Fruit fly (Drosophila melanogaster) whole organism, prepupa: ENCODE results near the gene CG13950.
A peak's percentile ranks its signal among the peaks of the same experiment; 100 is the strongest.

Experiments used
- Blimp-1 ChIP-seq: fragments of 200-800 bp; sonication (Bioruptor generic); optimal IDR thresholded peaks from 3 replicates; lab custom pipeline; 2017; ENCODE audit warnings: missing biosample characterization, missing genetic modification characterization, mild to moderate bottlenecking, moderate library complexity, missing genetic modification reagents
- CG10631 ChIP-seq: fragments of 200-800 bp; sonication (Bioruptor generic); optimal IDR thresholded peaks from 2 replicates; lab custom pipeline; 2016; ENCODE audit warnings: missing biosample characterization, missing genetic modification characterization
- CG10669 ChIP-seq: fragments of 200-800 bp; sonication (Bioruptor generic); optimal IDR thresholded peaks from 3 replicates; lab custom pipeline; 2018; ENCODE audit warnings: missing biosample characterization, mild to moderate bottlenecking, missing genetic modification characterization, moderate library complexity
- CG11294 ChIP-seq: fragments of 200-800 bp; sonication (Bioruptor generic); IDR thresholded peaks from 2 replicates; pipeline ENCODE4 v1.3.6; 2022; ENCODE audit warnings: missing biosample characterization, missing genetic modification characterization
- CG11902 ChIP-seq: fragments of 200-800 bp; sonication (Bioruptor generic); optimal IDR thresholded peaks from 3 replicates; lab custom pipeline; 2016; ENCODE audit warnings: missing biosample characterization, missing genetic modification characterization
- CG1621 ChIP-seq: fragments of 200-800 bp; sonication (Bioruptor generic); optimal IDR thresholded peaks from 3 replicates; lab custom pipeline; 2018; ENCODE audit warnings: missing biosample characterization, mild to moderate bottlenecking, missing genetic modification characterization
- CG3032 ChIP-seq: fragments of 200-800 bp; optimal IDR thresholded peaks from 2 replicates; lab custom pipeline; 2019; ENCODE audit warnings: missing biosample characterization, mild to moderate bottlenecking, missing genetic modification characterization, moderate library complexity
- CG31627 ChIP-seq: fragments of 200-800 bp; sonication (Bioruptor generic); optimal IDR thresholded peaks from 3 replicates; lab custom pipeline; 2016; ENCODE audit warnings: missing biosample characterization, missing genetic modification characterization
- CG32006 ChIP-seq: fragments of 200-800 bp; sonication (Bioruptor generic); optimal IDR thresholded peaks from 3 replicates; lab custom pipeline; 2017; ENCODE audit warnings: missing biosample characterization, mild to moderate bottlenecking, missing genetic modification characterization
- CG34406 ChIP-seq: fragments of 200-800 bp; sonication (Bioruptor generic); optimal IDR thresholded peaks from 3 replicates; lab custom pipeline; 2016; ENCODE audit warnings: missing biosample characterization, missing genetic modification characterization
- CG3919 ChIP-seq: fragments of 200-800 bp; sonication (Bioruptor generic); optimal IDR thresholded peaks from 3 replicates; lab custom pipeline; 2016; ENCODE audit warnings: missing biosample characterization, missing genetic modification characterization
- CG4318 ChIP-seq: fragments of 200-800 bp; sonication (Bioruptor generic); optimal IDR thresholded peaks from 3 replicates; lab custom pipeline; 2017; ENCODE audit warnings: missing biosample characterization, mild to moderate bottlenecking, missing genetic modification characterization
- CG6276 ChIP-seq: fragments of 200-800 bp; sonication (Bioruptor generic); optimal IDR thresholded peaks from 2 replicates; lab custom pipeline; 2017; ENCODE audit warnings: missing biosample characterization, mild to moderate bottlenecking, missing genetic modification characterization
- CG6792 ChIP-seq: fragments of 200-800 bp; sonication (Bioruptor generic); optimal IDR thresholded peaks from 3 replicates; lab custom pipeline; 2016; ENCODE audit warnings: missing biosample characterization, missing genetic modification characterization
- CG6854 ChIP-seq: fragments of 200-800 bp; sonication (Bioruptor generic); optimal IDR thresholded peaks from 2 replicates; lab custom pipeline; 2017; ENCODE audit warnings: missing biosample characterization, mild to moderate bottlenecking, missing genetic modification characterization
- CG7368 ChIP-seq: fragments of 200-800 bp; sonication (Bioruptor generic); optimal IDR thresholded peaks from 3 replicates; lab custom pipeline; 2016; ENCODE audit warnings: missing biosample characterization, missing genetic modification characterization
- CG8319 ChIP-seq: fragments of 200-800 bp; sonication (Bioruptor generic); optimal IDR thresholded peaks from 3 replicates; lab custom pipeline; 2016; ENCODE audit warnings: missing biosample characterization, missing genetic modification characterization
- CG8632 ChIP-seq: fragments of 200-800 bp; sonication (Bioruptor generic); optimal IDR thresholded peaks from 3 replicates; lab custom pipeline; 2016; ENCODE audit warnings: missing biosample characterization, missing genetic modification characterization
- CG9139 ChIP-seq: fragments of 200-800 bp; sonication (Bioruptor generic); optimal IDR thresholded peaks from 3 replicates; lab custom pipeline; 2017; ENCODE audit warnings: missing biosample characterization, mild to moderate bottlenecking, missing genetic modification characterization
- Eip75B ChIP-seq: fragments of 200-800 bp; sonication (Bioruptor generic); optimal IDR thresholded peaks from 3 replicates; lab custom pipeline; 2016; ENCODE audit warnings: missing biosample characterization, missing genetic modification characterization
- Eip78C ChIP-seq: fragments of 200-800 bp; sonication (Bioruptor generic); peaks from one replicate; lab custom pipeline; 2016; ENCODE audit warnings: missing biosample characterization, missing genetic modification characterization
- Eip93F ChIP-seq: fragments of 200-800 bp; sonication (Bioruptor generic); optimal IDR thresholded peaks from 2 replicates; lab custom pipeline; 2016; ENCODE audit warnings: missing biosample characterization, mild to moderate bottlenecking, missing genetic modification characterization
- Ets21C ChIP-seq: fragments of 200-800 bp; sonication (Bioruptor generic); optimal IDR thresholded peaks from 3 replicates; lab custom pipeline; 2016; ENCODE audit warnings: missing biosample characterization, missing genetic modification characterization
- Gug ChIP-seq: fragments of 200-800 bp; sonication (Bioruptor generic); IDR thresholded peaks from 2 replicates; pipeline ENCODE4 v1.3.6; 2022; ENCODE audit warnings: missing biosample characterization, missing genetic modification characterization
- Hr38 ChIP-seq: sonication (Bioruptor generic); optimal IDR thresholded peaks from 2 replicates; lab custom pipeline; 2016; ENCODE audit warnings: missing biosample characterization, missing genetic modification characterization
- Hr39 ChIP-seq: fragments of 200-800 bp; sonication (Bioruptor generic); optimal IDR thresholded peaks from 2 replicates; lab custom pipeline; 2016; ENCODE audit warnings: missing biosample characterization, missing genetic modification characterization
- Hr4 ChIP-seq: fragments of 200-800 bp; sonication (Bioruptor generic); optimal IDR thresholded peaks from 3 replicates; lab custom pipeline; 2016; ENCODE audit warnings: missing biosample characterization, missing genetic modification characterization
- Lpt ChIP-seq: fragments of 200-800 bp; sonication (Bioruptor generic); optimal IDR thresholded peaks from 3 replicates; lab custom pipeline; 2016; ENCODE audit warnings: missing biosample characterization, missing genetic modification characterization
- Met ChIP-seq: fragments of 200-800 bp; sonication (Bioruptor generic); optimal IDR thresholded peaks from 3 replicates; lab custom pipeline; 2016; ENCODE audit warnings: missing biosample characterization, missing genetic modification characterization
- Smox ChIP-seq: fragments of 200-800 bp; sonication (Bioruptor generic); optimal IDR thresholded peaks from 3 replicates; lab custom pipeline; 2016; ENCODE audit warnings: missing biosample characterization, missing genetic modification characterization
- Sox14 ChIP-seq: fragments of 200-800 bp; sonication (Bioruptor generic); optimal IDR thresholded peaks from 3 replicates; lab custom pipeline; 2016; ENCODE audit warnings: missing biosample characterization, missing genetic modification characterization
- achi ChIP-seq: fragments of 200-800 bp; sonication (Bioruptor generic); optimal IDR thresholded peaks from 3 replicates; lab custom pipeline; 2016; ENCODE audit warnings: missing biosample characterization, missing genetic modification characterization
- cyc ChIP-seq: fragments of 200-800 bp; sonication (Bioruptor generic); optimal IDR thresholded peaks from 3 replicates; lab custom pipeline; 2016; ENCODE audit warnings: missing biosample characterization, missing genetic modification characterization
- dac ChIP-seq: fragments of 200-800 bp; sonication (Bioruptor generic); optimal IDR thresholded peaks from 2 replicates; lab custom pipeline; 2017; ENCODE audit warnings: missing biosample characterization, mild to moderate bottlenecking, missing genetic modification characterization
- eg ChIP-seq: fragments of 200-800 bp; sonication (Bioruptor generic); IDR thresholded peaks from 3 replicates; pipeline ENCODE4 v1.3.6; 2022; ENCODE audit warnings: missing biosample characterization, missing genetic modification characterization
- esn ChIP-seq: fragments of 200-800 bp; sonication (Bioruptor generic); optimal IDR thresholded peaks from 2 replicates; lab custom pipeline; 2016; ENCODE audit warnings: missing biosample characterization, mild to moderate bottlenecking, missing genetic modification characterization, moderate library complexity
- fd59A ChIP-seq: fragments of 200-800 bp; sonication (Bioruptor generic); optimal IDR thresholded peaks from 2 replicates; lab custom pipeline; 2017; ENCODE audit warnings: missing biosample characterization, mild to moderate bottlenecking, missing genetic modification characterization, missing genetic modification reagents
- fd85E ChIP-seq: fragments of 200-800 bp; sonication (Bioruptor generic); optimal IDR thresholded peaks from 3 replicates; lab custom pipeline; 2016; ENCODE audit warnings: missing biosample characterization, missing genetic modification characterization
- lz ChIP-seq: fragments of 200-800 bp; sonication (Bioruptor generic); optimal IDR thresholded peaks from 3 replicates; lab custom pipeline; 2016; ENCODE audit warnings: missing biosample characterization, missing genetic modification characterization
- net ChIP-seq: fragments of 200-800 bp; sonication (Bioruptor generic); optimal IDR thresholded peaks from 3 replicates; lab custom pipeline; 2016; ENCODE audit warnings: missing biosample characterization, missing genetic modification characterization
- pdm3 ChIP-seq: fragments of 200-800 bp; sonication (Bioruptor generic); optimal IDR thresholded peaks from 3 replicates; lab custom pipeline; 2016; ENCODE audit warnings: missing biosample characterization, missing genetic modification characterization
- spab ChIP-seq: fragments of 200-800 bp; sonication (Bioruptor generic); optimal IDR thresholded peaks from 2 replicates; lab custom pipeline; 2017; ENCODE audit warnings: missing biosample characterization, mild to moderate bottlenecking, missing genetic modification characterization, missing genetic modification reagents
- svp ChIP-seq: fragments of 200-800 bp; sonication (Bioruptor generic); peaks from one replicate; lab custom pipeline; 2016; ENCODE audit warnings: missing biosample characterization, missing genetic modification characterization
- vri ChIP-seq: fragments of 200-800 bp; sonication (Bioruptor generic); optimal IDR thresholded peaks from 3 replicates; lab custom pipeline; 2016; ENCODE audit warnings: missing biosample characterization, mild to moderate bottlenecking, missing genetic modification characterization

Gene CG13950

dm6 chr2L:887788-888187, 27.8 kb downstream of the CG13950 start:
- no peak for TF ChIP-seq CG3919
- no peak for TF ChIP-seq CG10631 (GFP tag; lab: Kevin White, UChicago)
- TF ChIP-seq Eip75B, result no peak
- no peak for TF ChIP-seq CG11902 (GFP tag; lab: Kevin White, UChicago)
- no peak for TF ChIP-seq CG7368 (GFP tag; lab: Kevin White, UChicago)
- TF ChIP-seq eg (GFP tag; lab: Robert Waterston, UW), result no peak
- TF ChIP-seq Hr38, result no peak
- TF ChIP-seq CG1621 (tag; lab: Kevin White, UChicago), result no peak
- no peak for TF ChIP-seq Eip93F
- no peak for TF ChIP-seq lz (GFP tag; lab: Kevin White, UChicago)
- no peak for TF ChIP-seq fd59A (GFP tag; lab: Kevin White, UChicago)
- no peak for TF ChIP-seq fd85E (GFP tag; lab: Kevin White, UChicago)
- no peak for TF ChIP-seq CG6792 (GFP tag; lab: Kevin White, UChicago)
- TF ChIP-seq esn (GFP tag; lab: Kevin White, UChicago), result no peak
- no peak for TF ChIP-seq CG4318 (GFP tag; lab: Kevin White, UChicago)
- TF ChIP-seq vri (GFP tag; lab: Kevin White, UChicago), result no peak
- no peak for TF ChIP-seq Gug (GFP tag; lab: Robert Waterston, UW)
- no peak for TF ChIP-seq Blimp-1
- TF ChIP-seq dac, result no peak
- TF ChIP-seq, all 60 proteins: peak for 0

dm6 chr2L:889799-890198, 29.8 kb downstream of the CG13950 start:
- 0 out of 3 replicates have a peak, but pooled peaks have one; percentile 21 for TF ChIP-seq eg (GFP tag; lab: Robert Waterston, UW)
- no peak for TF ChIP-seq CG1621 (tag; lab: Kevin White, UChicago)
- TF ChIP-seq, all 60 proteins: peak for 1

- TF ChIP-seq cyc (no peak), Hr39 (GFP tag; lab: Kevin White, UChicago) (peak; percentile 8), Eip78C (peak; percentile 32), svp (GFP tag; lab: Kevin White, UChicago) (peak; percentile 57)
Measured at dm6 chr2L:892461-892860, 32.5 kb downstream of the CG13950 start.

- TF ChIP-seq svp (GFP tag; lab: Kevin White, UChicago) (peak; percentile 38), pdm3 (no peak), CG10631 (GFP tag; lab: Kevin White, UChicago) (no peak)
Measured at dm6 chr2L:893171-893570, 33.2 kb downstream of the CG13950 start.

- TF ChIP-seq CG10669, result no peak
- no peak for TF ChIP-seq CG3032
- peak; percentile 56 for TF ChIP-seq esn (GFP tag; lab: Kevin White, UChicago)
- TF ChIP-seq fd85E (GFP tag; lab: Kevin White, UChicago), result no peak
- TF ChIP-seq CG34406 (GFP tag; lab: Kevin White, UChicago), result no peak
- no peak for TF ChIP-seq spab
- peak; percentile 4 for TF ChIP-seq lz (GFP tag; lab: Kevin White, UChicago)
- TF ChIP-seq CG3919, result no peak
- TF ChIP-seq Met (GFP tag; lab: Kevin White, UChicago), result peak; percentile 34
- TF ChIP-seq fd59A (GFP tag; lab: Kevin White, UChicago), result no peak
- no peak for TF ChIP-seq Hr4 (GFP tag; lab: Kevin White, UChicago)
- no peak for TF ChIP-seq Hr38
- no peak for TF ChIP-seq CG8632
- TF ChIP-seq net (GFP tag; lab: Kevin White, UChicago), result no peak
- TF ChIP-seq Ets21C (GFP tag; lab: Kevin White, UChicago), result no peak
- TF ChIP-seq CG6854 (GFP tag; lab: Kevin White, UChicago), result no peak
- no peak for TF ChIP-seq CG11902 (GFP tag; lab: Kevin White, UChicago)
- TF ChIP-seq CG4318 (GFP tag; lab: Kevin White, UChicago), result no peak
- TF ChIP-seq Gug (GFP tag; lab: Robert Waterston, UW), result no peak
- no peak for TF ChIP-seq Sox14 (GFP tag; lab: Kevin White, UChicago)
- no peak for TF ChIP-seq Smox (GFP tag; lab: Kevin White, UChicago)
- TF ChIP-seq CG10631 (GFP tag; lab: Kevin White, UChicago), result no peak
- no peak for TF ChIP-seq CG6276 (GFP tag; lab: Kevin White, UChicago)
- no peak for TF ChIP-seq CG9139
- TF ChIP-seq Hr39 (GFP tag; lab: Kevin White, UChicago), result peak; percentile 21
- TF ChIP-seq achi (GFP tag; lab: Kevin White, UChicago), result no peak
- no peak for TF ChIP-seq Lpt (GFP tag; lab: Kevin White, UChicago)
- no peak for TF ChIP-seq vri (GFP tag; lab: Kevin White, UChicago)
- no peak for TF ChIP-seq CG11294
- no peak for TF ChIP-seq CG8319 (GFP tag; lab: Kevin White, UChicago)
- TF ChIP-seq CG31627 (GFP tag; lab: Kevin White, UChicago), result peak; percentile 22
- TF ChIP-seq Blimp-1, result no peak
- no peak for TF ChIP-seq CG32006 (GFP tag; lab: Kevin White, UChicago)
Measured at dm6 chr2L:895448-895847, 35.5 kb downstream of the CG13950 start.
